Worm (Caenorhabditis elegans) whole organism, early embryonic: ENCODE results near the gene ZK669.3.

Experiments used
- B0310.2 ChIP-seq: sonication (generic microtip); optimal IDR thresholded peaks from 2 replicates; lab custom pipeline; 2016; ENCODE audit warnings: mild to moderate bottlenecking, missing genetic modification characterization, missing compliant biosample characterization
- F13C5.2 ChIP-seq: sonication (generic microtip); optimal IDR thresholded peaks from 2 replicates; lab custom pipeline; 2017; ENCODE audit warnings: mild to moderate bottlenecking, missing genetic modification characterization, inconsistent platforms, missing compliant biosample characterization
- aly-1 ChIP-seq: sonication (generic microtip); optimal IDR thresholded peaks from 2 replicates; lab custom pipeline; 2016; ENCODE audit warnings: missing genetic modification characterization, missing compliant biosample characterization
- ama-1 ChIP-seq: fragments of 150-350 bp; optimal IDR thresholded peaks from 2 replicates; lab custom pipeline; 2014
- ceh-13 ChIP-seq: fragments of 200-800 bp; sonication (Bioruptor generic); optimal IDR thresholded peaks from 2 replicates; lab custom pipeline; 2018; ENCODE audit warnings: mild to moderate bottlenecking, missing genetic modification characterization, missing compliant biosample characterization
- ceh-36 ChIP-seq: sonication (generic microtip); optimal IDR thresholded peaks from 2 replicates; lab custom pipeline; 2016; ENCODE audit warnings: missing genetic modification characterization, inconsistent platforms, missing compliant biosample characterization
- ets-7 ChIP-seq: sonication (generic microtip); optimal IDR thresholded peaks from 2 replicates; lab custom pipeline; 2016; ENCODE audit warnings: missing genotype, missing genetic modification characterization, missing compliant biosample characterization
- flt-1 ChIP-seq: fragments of 200-800 bp; sonication (Bioruptor generic); IDR thresholded peaks from 2 replicates; pipeline ENCODE4 v1.3.6; 2022; ENCODE audit warnings: missing genetic modification characterization, missing compliant biosample characterization
- hmbx-1 ChIP-seq: sonication (generic microtip); optimal IDR thresholded peaks from 2 replicates; lab custom pipeline; 2016; ENCODE audit warnings: mild to moderate bottlenecking, missing genetic modification characterization, missing compliant biosample characterization
- hmg-4 ChIP-seq: fragments of 200-800 bp; sonication (Bioruptor generic); optimal IDR thresholded peaks from 2 replicates; lab custom pipeline; 2018; ENCODE audit warnings: mild to moderate bottlenecking, missing genetic modification characterization, missing compliant biosample characterization
- hnd-1 ChIP-seq: sonication (generic microtip); optimal IDR thresholded peaks from 2 replicates; lab custom pipeline; 2016; ENCODE audit warnings: missing genetic modification characterization, missing compliant biosample characterization
- pes-1 ChIP-seq: fragments of 200-800 bp; sonication (Bioruptor generic); IDR thresholded peaks from 2 replicates; pipeline ENCODE4 v1.3.6; 2022; ENCODE audit warnings: missing genetic modification reagents, missing genetic modification characterization, missing compliant biosample characterization
- scrt-1 ChIP-seq: fragments of 200-800 bp; sonication (Bioruptor generic); IDR thresholded peaks from 2 replicates; pipeline ENCODE4 v1.3.6; 2022; ENCODE audit warnings: missing genetic modification characterization, missing compliant biosample characterization
- sea-1 ChIP-seq: fragments of 200-800 bp; sonication (Bioruptor generic); conservative IDR thresholded peaks from 2 replicates; pipeline ENCODE4 v1.3.6; 2022; ENCODE audit warnings: missing genetic modification characterization, missing compliant biosample characterization
- tbx-11 ChIP-seq: fragments of 200-800 bp; sonication (Bioruptor generic); IDR thresholded peaks from 2 replicates; pipeline ENCODE4 v1.3.6; 2022; ENCODE audit warnings: missing genetic modification characterization, missing compliant biosample characterization
- tbx-37 ChIP-seq: fragments of 200-800 bp; sonication (Bioruptor generic); conservative IDR thresholded peaks from 2 replicates; pipeline ENCODE4 v1.3.6; 2022; ENCODE audit warnings: missing genetic modification reagents, missing genetic modification characterization, missing compliant biosample characterization
- tra-4 ChIP-seq: sonication (generic microtip); optimal IDR thresholded peaks from 2 replicates; lab custom pipeline; 2017; ENCODE audit warnings: missing genetic modification characterization, missing compliant biosample characterization

The ZK669.3 gene

DNA sequence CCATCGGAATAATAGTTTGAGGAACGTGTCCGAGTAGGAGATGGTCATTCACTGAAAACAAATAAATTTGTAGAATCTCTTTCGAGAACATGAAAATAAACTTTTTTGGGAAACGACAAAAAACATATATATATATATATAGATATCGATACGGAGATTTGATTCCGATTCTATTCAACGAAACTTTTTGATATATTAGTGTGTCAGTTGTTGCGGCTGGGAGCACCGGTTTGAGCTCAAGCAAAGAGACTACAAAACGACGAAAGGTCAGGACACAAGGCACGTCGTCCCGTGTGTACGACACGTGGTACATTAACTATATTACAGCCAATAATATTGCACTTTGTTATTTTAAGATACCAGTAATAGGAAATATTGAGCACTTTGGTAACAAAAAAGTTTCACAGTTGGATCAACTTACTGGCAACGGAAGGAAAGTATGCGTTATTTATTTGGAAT, 33.4 kb upstream of the ZK669.3 start, which contains the start of gene best-23:
best-23 (minus strand) TSS at position 51 of the 459 bp plus-strand sequence.
- TF ChIP-seq ets-7 (tag; lab: Kevin White, UChicago) (no peak), hmg-4 (no peak), ceh-13 (GFP tag; lab: Kevin White, UChicago) (no peak), tra-4 (tag; lab: Kevin White, UChicago) (no peak), pes-1 (GFP tag; lab: Robert Waterston, UW) (no peak), B0310.2 (tag; lab: Kevin White, UChicago) (no peak), aly-1 (tag; lab: Kevin White, UChicago) (no peak), hmbx-1 (tag; lab: Kevin White, UChicago) (no peak), hnd-1 (tag; lab: Kevin White, UChicago) (no peak), flt-1 (GFP tag; lab: Robert Waterston, UW) (no peak), ama-1 (lab: Kevin White, UChicago) (no peak), ceh-36 (tag; lab: Kevin White, UChicago) (no peak), F13C5.2 (tag; lab: Kevin White, UChicago) (no peak), sea-1 (GFP tag; lab: Robert Waterston, UW) (no peak), tbx-37 (GFP tag; lab: Robert Waterston, UW) (no peak), tbx-11 (GFP tag; lab: Robert Waterston, UW) (no peak), scrt-1 (GFP tag; lab: Robert Waterston, UW) (no peak)

DNA sequence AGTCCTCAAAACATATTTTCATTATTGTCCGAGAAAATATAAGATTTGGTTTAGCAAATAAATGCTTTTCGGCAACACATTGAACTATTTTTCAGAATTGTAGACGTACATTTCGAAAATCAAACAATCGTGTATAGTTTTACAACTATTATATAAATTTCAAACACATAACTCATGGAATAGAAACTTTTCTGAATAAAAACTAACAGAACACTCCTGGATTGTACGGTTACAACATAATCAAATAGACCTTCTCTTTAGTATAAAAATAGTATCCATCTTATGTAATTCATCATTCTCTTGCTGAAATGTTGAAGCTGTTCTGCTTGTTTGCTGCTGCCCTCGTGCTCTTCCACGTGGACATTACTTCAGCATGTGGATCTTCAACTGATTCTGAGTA, 29.9 kb upstream of the ZK669.3 start, which contains the start of gene ZK675.4:
ZK675.4 (plus strand) TSS at position 301 of the 400 bp plus-strand sequence.
- TF ChIP-seq B0310.2 (tag; lab: Kevin White, UChicago), result no peak
- TF ChIP-seq ets-7 (tag; lab: Kevin White, UChicago), result no peak
- TF ChIP-seq flt-1 (GFP tag; lab: Robert Waterston, UW), result no peak

DNA sequence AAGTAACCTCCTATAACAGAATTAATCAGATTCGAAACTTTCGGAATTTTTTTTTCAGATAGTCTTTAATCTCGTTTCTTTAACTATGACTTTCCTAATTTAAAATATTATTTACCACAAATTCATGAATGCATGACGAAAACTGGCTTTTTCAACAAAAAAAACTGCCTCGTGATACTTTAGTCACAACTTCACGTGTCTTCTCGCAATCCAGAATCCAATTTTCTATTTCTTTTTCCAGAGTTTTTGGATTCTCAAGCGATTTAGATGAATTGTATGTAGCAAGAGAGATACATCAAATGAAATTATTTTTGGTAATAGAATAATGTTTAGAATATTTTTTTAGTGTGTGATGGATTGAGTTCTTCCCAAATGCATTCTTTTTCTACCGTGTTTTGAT, 20.8 kb upstream of the ZK669.3 start:
- no peak for TF ChIP-seq B0310.2 (tag; lab: Kevin White, UChicago)
- no peak for TF ChIP-seq sea-1 (GFP tag; lab: Robert Waterston, UW)
- no peak for TF ChIP-seq flt-1 (GFP tag; lab: Robert Waterston, UW)
- no peak for TF ChIP-seq tbx-11 (GFP tag; lab: Robert Waterston, UW)
- TF ChIP-seq F13C5.2 (tag; lab: Kevin White, UChicago), result no peak
- no peak for TF ChIP-seq pes-1 (GFP tag; lab: Robert Waterston, UW)
- TF ChIP-seq ama-1 (lab: Kevin White, UChicago), result no peak
- no peak for TF ChIP-seq tra-4 (tag; lab: Kevin White, UChicago)

DNA sequence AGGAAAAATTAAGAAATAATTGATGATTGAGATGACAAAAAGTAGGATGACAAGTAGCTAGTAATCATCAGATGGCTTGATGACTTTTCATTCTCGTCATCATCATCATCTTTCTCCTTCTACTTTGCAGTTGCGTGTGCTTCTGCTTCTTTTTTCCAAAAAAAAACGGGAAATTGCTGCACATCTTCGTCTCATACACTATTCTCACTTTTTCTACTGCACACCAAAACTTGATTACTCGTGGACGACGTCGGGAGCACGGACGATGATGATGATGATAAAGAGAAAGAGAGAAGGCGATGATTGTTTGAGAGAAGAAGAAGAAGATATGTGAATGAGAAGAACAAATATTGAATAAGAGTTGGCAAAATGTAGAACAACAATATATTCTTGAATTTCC, 19.8 kb upstream of the ZK669.3 start:
- TF ChIP-seq aly-1 (tag; lab: Kevin White, UChicago) (no peak), tbx-11 (GFP tag; lab: Robert Waterston, UW) (no peak), ceh-13 (GFP tag; lab: Kevin White, UChicago) (no peak), hmbx-1 (tag; lab: Kevin White, UChicago) (no peak), hmg-4 (no peak), ama-1 (lab: Kevin White, UChicago) (no peak), pes-1 (GFP tag; lab: Robert Waterston, UW) (no peak), tra-4 (tag; lab: Kevin White, UChicago) (no peak)

DNA sequence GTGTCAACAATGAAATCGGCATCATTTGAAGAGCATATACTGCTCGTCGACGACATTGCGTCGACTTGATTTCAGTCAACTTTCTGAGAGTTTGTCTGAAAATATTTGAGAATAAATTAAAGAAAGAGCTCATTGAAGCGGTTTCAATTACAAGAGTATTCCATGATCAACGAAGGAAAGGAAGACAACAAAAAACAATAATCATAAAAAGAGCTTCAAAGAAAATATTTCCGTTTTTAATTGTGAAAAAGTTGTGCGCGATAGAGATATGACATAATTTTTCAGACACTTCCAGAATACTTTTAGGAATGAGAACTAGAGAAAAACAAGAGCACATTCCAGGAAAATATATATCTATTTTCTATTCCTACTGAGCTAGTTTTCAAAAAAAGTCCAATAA, 12.3 kb upstream of the ZK669.3 start, which contains the start of gene spv-1:
spv-1 (minus strand) TSS at position 101 of the 400 bp plus-strand sequence.
- no peak for TF ChIP-seq flt-1 (GFP tag; lab: Robert Waterston, UW)
- no peak for TF ChIP-seq hmg-4
- no peak for TF ChIP-seq sea-1 (GFP tag; lab: Robert Waterston, UW)
- TF ChIP-seq scrt-1 (GFP tag; lab: Robert Waterston, UW), result no peak
- no peak for TF ChIP-seq ceh-36 (tag; lab: Kevin White, UChicago)
- TF ChIP-seq aly-1 (tag; lab: Kevin White, UChicago), result no peak
- TF ChIP-seq B0310.2 (tag; lab: Kevin White, UChicago), result no peak
- TF ChIP-seq ets-7 (tag; lab: Kevin White, UChicago), result no peak
- TF ChIP-seq hmbx-1 (tag; lab: Kevin White, UChicago), result no peak
- TF ChIP-seq tbx-11 (GFP tag; lab: Robert Waterston, UW), result no peak

DNA sequence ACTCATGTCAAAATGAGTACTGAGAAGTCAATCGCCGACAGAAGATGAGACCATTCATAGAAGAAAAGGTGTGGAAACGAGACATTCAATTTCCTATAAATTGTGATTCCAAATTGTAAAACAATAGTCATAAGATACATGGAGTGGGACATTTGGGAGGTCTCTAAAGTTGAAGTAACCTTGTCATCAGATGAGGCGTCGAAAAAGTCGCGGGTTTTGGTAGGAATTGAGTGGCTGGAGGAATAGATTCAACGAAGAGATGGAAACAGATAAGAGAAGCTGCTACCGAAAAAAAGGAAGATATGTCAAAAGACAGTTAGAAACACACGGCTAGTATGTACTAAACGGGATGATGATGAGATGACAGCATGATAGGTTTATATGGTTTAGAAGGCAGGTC, 10.3 kb upstream of the ZK669.3 start:
- TF ChIP-seq tbx-11 (GFP tag; lab: Robert Waterston, UW) (no peak), hmg-4 (no peak), hmbx-1 (tag; lab: Kevin White, UChicago) (no peak), sea-1 (GFP tag; lab: Robert Waterston, UW) (no peak), aly-1 (tag; lab: Kevin White, UChicago) (no peak), ceh-13 (GFP tag; lab: Kevin White, UChicago) (no peak), scrt-1 (GFP tag; lab: Robert Waterston, UW) (no peak), tra-4 (tag; lab: Kevin White, UChicago) (no peak), ama-1 (lab: Kevin White, UChicago) (no peak), B0310.2 (tag; lab: Kevin White, UChicago) (no peak), ceh-36 (tag; lab: Kevin White, UChicago) (no peak), flt-1 (GFP tag; lab: Robert Waterston, UW) (no peak), hnd-1 (tag; lab: Kevin White, UChicago) (no peak), pes-1 (GFP tag; lab: Robert Waterston, UW) (no peak), tbx-37 (GFP tag; lab: Robert Waterston, UW) (no peak), F13C5.2 (tag; lab: Kevin White, UChicago) (no peak), ets-7 (tag; lab: Kevin White, UChicago) (no peak)

DNA sequence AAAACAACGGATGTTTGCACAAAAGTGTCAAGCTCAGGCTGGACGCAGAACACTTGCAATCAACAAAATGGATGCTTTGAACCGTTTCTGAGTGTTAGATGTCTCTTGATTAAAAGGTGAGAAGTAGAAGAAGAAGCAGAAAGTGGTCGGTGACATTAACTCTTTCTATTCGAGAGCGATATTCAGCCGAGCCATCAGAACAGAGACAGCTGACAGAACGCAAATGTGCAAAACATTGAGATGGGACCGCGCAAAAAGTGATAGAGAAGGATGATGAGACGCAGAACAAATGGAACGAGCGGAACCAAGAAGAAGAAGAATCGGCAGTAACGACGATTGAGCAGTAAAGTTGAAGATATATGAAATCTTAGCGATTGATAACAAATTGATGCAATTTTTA, 5.3 kb upstream of the ZK669.3 start:
- TF ChIP-seq aly-1 (tag; lab: Kevin White, UChicago) (no peak), B0310.2 (tag; lab: Kevin White, UChicago) (no peak), tra-4 (tag; lab: Kevin White, UChicago) (no peak), hnd-1 (tag; lab: Kevin White, UChicago) (no peak), ceh-13 (GFP tag; lab: Kevin White, UChicago) (no peak), sea-1 (GFP tag; lab: Robert Waterston, UW) (no peak), tbx-37 (GFP tag; lab: Robert Waterston, UW) (no peak), hmbx-1 (tag; lab: Kevin White, UChicago) (no peak), F13C5.2 (tag; lab: Kevin White, UChicago) (no peak), ceh-36 (tag; lab: Kevin White, UChicago) (no peak), scrt-1 (GFP tag; lab: Robert Waterston, UW) (no peak), pes-1 (GFP tag; lab: Robert Waterston, UW) (no peak), ama-1 (lab: Kevin White, UChicago) (no peak), ets-7 (tag; lab: Kevin White, UChicago) (no peak), hmg-4 (no peak), tbx-11 (GFP tag; lab: Robert Waterston, UW) (no peak), flt-1 (GFP tag; lab: Robert Waterston, UW) (no peak)
